Fruit fly (Drosophila melanogaster): Measurements from ENCODE around the gene Cyp6a18.

DNA sequence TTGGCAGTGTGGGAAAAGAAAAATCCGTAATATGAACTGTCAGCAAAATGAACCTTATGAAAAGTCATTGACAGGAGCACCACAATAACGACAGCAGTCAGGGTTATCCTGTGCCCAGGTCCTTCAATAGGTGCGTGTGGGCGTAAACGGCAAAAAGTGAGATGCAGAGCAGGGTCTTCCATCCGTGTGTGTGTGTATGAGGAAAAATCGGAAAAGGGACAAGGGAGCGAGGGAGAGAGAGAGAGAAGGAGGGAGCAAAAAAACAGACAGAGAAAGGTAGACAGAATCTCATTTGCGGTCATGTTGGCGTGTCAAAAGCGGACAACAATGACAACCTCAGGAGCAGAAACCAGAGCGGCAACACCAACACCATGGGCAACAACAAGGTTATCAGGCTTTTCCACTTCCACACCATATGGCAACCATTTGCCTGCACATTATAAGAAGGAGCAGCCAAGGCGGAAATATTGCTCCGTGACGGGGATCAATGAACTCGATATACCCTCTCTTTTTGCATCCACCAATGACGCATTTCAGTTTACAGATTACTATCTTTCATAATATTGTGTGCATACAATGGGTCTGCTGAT lies 37.2 kb upstream of the Cyp6a18 start:
- TF ChIP-seq Pif1B (GFP tag; optimal IDR thresholded peaks at IDR 0.05) (no peak), CG4496 (GFP tag; IDR thresholded peaks at IDR 0.05) (no peak), Pif1A (GFP tag; optimal IDR thresholded peaks at IDR 0.05) (no peak)

All from whole organism, pupa.